Worm (Caenorhabditis elegans) whole organism, mixed stage, embryonic: ENCODE data around the gene T03E6.9.

Experiments used
- bed-3 ChIP-seq: fragments of 200-800 bp; sonication (Bioruptor generic); optimal IDR thresholded peaks from 3 replicates; lab custom pipeline; 2018; ENCODE audit warnings: mild to moderate bottlenecking, missing genetic modification characterization, moderate library complexity, missing compliant biosample characterization
- blmp-1 ChIP-seq: fragments of 150-350 bp; optimal IDR thresholded peaks from 2 replicates; lab custom pipeline; 2014; ENCODE audit warnings: missing biosample characterization, missing genetic modification characterization
- ceh-39 ChIP-seq: fragments of 150-350 bp; optimal IDR thresholded peaks from 2 replicates; lab custom pipeline; 2014; ENCODE audit warnings: missing biosample characterization, missing genetic modification characterization
- ceh-83 ChIP-seq: fragments of 200-800 bp; sonication (Bioruptor generic); optimal IDR thresholded peaks from 2 replicates; lab custom pipeline; 2018; ENCODE audit warnings: mild to moderate bottlenecking, missing genetic modification characterization, missing compliant biosample characterization
- ces-1 ChIP-seq: fragments of 150-350 bp; optimal IDR thresholded peaks from 2 replicates; lab custom pipeline; 2014; ENCODE audit warnings: missing biosample characterization, missing genetic modification reagents, missing genetic modification characterization
- cnd-1 ChIP-seq: fragments of 200-800 bp; sonication (Bioruptor generic); optimal IDR thresholded peaks from 2 replicates; lab custom pipeline; 2018; ENCODE audit warnings: mild to moderate bottlenecking, missing genetic modification characterization, missing compliant biosample characterization
- drap-1 ChIP-seq: fragments of 200-800 bp; sonication (Bioruptor generic); optimal IDR thresholded peaks from 3 replicates; lab custom pipeline; 2018; ENCODE audit warnings: mild to moderate bottlenecking, missing genetic modification characterization, missing compliant biosample characterization
- elt-1 ChIP-seq: sonication (generic microtip); optimal IDR thresholded peaks from 2 replicates; lab custom pipeline; 2017; ENCODE audit warnings: missing genetic modification characterization, mild to moderate bottlenecking, missing compliant biosample characterization, antibody characterized with exemption, moderate library complexity, borderline replicate concordance; ENCODE audit not compliant: insufficient read depth
- elt-3 ChIP-seq: fragments of 150-350 bp; optimal IDR thresholded peaks from 2 replicates; lab custom pipeline; 2014; ENCODE audit warnings: missing biosample characterization, missing genetic modification characterization
- flh-1 ChIP-seq: fragments of 200-800 bp; sonication (Bioruptor generic); optimal IDR thresholded peaks from 2 replicates; lab custom pipeline; 2018; ENCODE audit warnings: mild to moderate bottlenecking, missing genetic modification characterization, moderate library complexity, missing compliant biosample characterization
- ham-2 ChIP-seq: fragments of 200-800 bp; sonication (Bioruptor generic); optimal IDR thresholded peaks from 2 replicates; lab custom pipeline; 2018; ENCODE audit warnings: mild to moderate bottlenecking, missing genetic modification characterization, missing compliant biosample characterization
- hlh-1 ChIP-seq: fragments of 150-350 bp; optimal IDR thresholded peaks from 2 replicates; lab custom pipeline; 2014; ENCODE audit warnings: missing biosample characterization, missing genetic modification reagents, missing genetic modification characterization
- lin-13 ChIP-seq: fragments of 150-350 bp; optimal IDR thresholded peaks from 2 replicates; lab custom pipeline; 2014; ENCODE audit warnings: missing biosample characterization, missing genetic modification characterization
- lin-32 ChIP-seq: fragments of 200-800 bp; sonication (Bioruptor generic); optimal IDR thresholded peaks from 2 replicates; lab custom pipeline; 2018; ENCODE audit warnings: mild to moderate bottlenecking, missing genetic modification characterization, missing compliant biosample characterization
- lsy-2 ChIP-seq: fragments of 150-350 bp; optimal IDR thresholded peaks from 2 replicates; lab custom pipeline; 2014; ENCODE audit warnings: missing biosample characterization, missing genetic modification characterization
- mab-5 ChIP-seq: fragments of 150-350 bp; optimal IDR thresholded peaks from 2 replicates; lab custom pipeline; 2014; ENCODE audit warnings: missing biosample characterization, missing genetic modification characterization
- mep-1 ChIP-seq: fragments of 150-350 bp; optimal IDR thresholded peaks from 2 replicates; lab custom pipeline; 2017; ENCODE audit warnings: missing biosample characterization, missing genetic modification reagents, missing genetic modification characterization, inconsistent platforms
- mls-2 ChIP-seq: sonication (generic microtip); optimal IDR thresholded peaks from 2 replicates; lab custom pipeline; 2016; ENCODE audit warnings: mild to moderate bottlenecking, missing genetic modification characterization, moderate library complexity, missing compliant biosample characterization
- nhr-12 ChIP-seq: fragments of 150-350 bp; optimal IDR thresholded peaks from 2 replicates; lab custom pipeline; 2014; ENCODE audit warnings: missing biosample characterization, missing genetic modification characterization
- nhr-2 ChIP-seq: fragments of 150-350 bp; optimal IDR thresholded peaks from 2 replicates; lab custom pipeline; 2014; ENCODE audit warnings: missing biosample characterization, missing genetic modification characterization
- nhr-237 ChIP-seq: fragments of 150-350 bp; optimal IDR thresholded peaks from 2 replicates; lab custom pipeline; 2014; ENCODE audit warnings: missing biosample characterization, missing genetic modification characterization
- nhr-28 ChIP-seq: fragments of 150-350 bp; optimal IDR thresholded peaks from 2 replicates; lab custom pipeline; 2014; ENCODE audit warnings: missing biosample characterization, missing genetic modification characterization
- pha-4 ChIP-seq: fragments of 150-350 bp; optimal IDR thresholded peaks from 2 replicates; lab custom pipeline; 2018; ENCODE audit warnings: missing biosample characterization, missing genetic modification reagents, missing genetic modification characterization
- sem-2 ChIP-seq: fragments of 200-800 bp; sonication (Bioruptor generic); optimal IDR thresholded peaks from 2 replicates; lab custom pipeline; 2018; ENCODE audit warnings: mild to moderate bottlenecking, missing genetic modification characterization, missing compliant biosample characterization
- snpc-4 ChIP-seq: fragments of 150-350 bp; optimal IDR thresholded peaks from 2 replicates; lab custom pipeline; 2014; ENCODE audit warnings: missing biosample characterization, missing genetic modification characterization
- sptf-1 ChIP-seq: sonication (generic microtip); optimal IDR thresholded peaks from 2 replicates; lab custom pipeline; 2017; ENCODE audit warnings: mild to moderate bottlenecking, missing genetic modification characterization, moderate library complexity, missing compliant biosample characterization
- unc-120 ChIP-seq: sonication (generic microtip); optimal IDR thresholded peaks from 2 replicates; lab custom pipeline; 2017; ENCODE audit warnings: missing genetic modification characterization, missing compliant biosample characterization; ENCODE audit not compliant: poor library complexity, severe bottlenecking
- unc-39 ChIP-seq: fragments of 150-350 bp; optimal IDR thresholded peaks from 2 replicates; lab custom pipeline; 2014; ENCODE audit warnings: missing biosample characterization, missing genetic modification characterization
- unc-62 ChIP-seq: fragments of 150-350 bp; optimal IDR thresholded peaks from 2 replicates; lab custom pipeline; 2014; ENCODE audit warnings: missing biosample characterization, missing genetic modification reagents, missing genetic modification characterization
- zip-8 ChIP-seq: fragments of 150-350 bp; optimal IDR thresholded peaks from 2 replicates; lab custom pipeline; 2014; ENCODE audit warnings: missing biosample characterization, missing genetic modification characterization
- ztf-11 ChIP-seq: fragments of 150-350 bp; optimal IDR thresholded peaks from 2 replicates; lab custom pipeline; 2014; ENCODE audit warnings: missing biosample characterization, missing genetic modification characterization

T03E6.9 gene

ce11 chrV:16589488-16589887 lies 11.0 kb downstream of the T03E6.9 start:
- TF ChIP-seq flh-1 (GFP tag; lab: Kevin White, UChicago) (no peak), mab-5 (tag; lab: Kevin White, UChicago) (no peak), elt-1 (no peak), mep-1 (tag; lab: Kevin White, UChicago) (no peak), unc-120 (tag; lab: Kevin White, UChicago) (no peak), lsy-2 (no peak), zip-8 (no peak), drap-1 (GFP tag; lab: Kevin White, UChicago) (no peak), nhr-28 (tag; lab: Kevin White, UChicago) (no peak), ceh-83 (GFP tag; lab: Kevin White, UChicago) (no peak)

- no peak for TF ChIP-seq cnd-1
- TF ChIP-seq unc-39 (tag; lab: Kevin White, UChicago) = no peak
- no peak for TF ChIP-seq ces-1
- no peak for TF ChIP-seq elt-3 (tag; lab: Kevin White, UChicago)
- no peak for TF ChIP-seq drap-1 (GFP tag; lab: Kevin White, UChicago)
- no peak for TF ChIP-seq bed-3 (GFP tag; lab: Kevin White, UChicago)
- no peak for TF ChIP-seq ceh-39 (tag; lab: Kevin White, UChicago)
- no peak for TF ChIP-seq nhr-237 (tag; lab: Kevin White, UChicago)
- no peak for TF ChIP-seq unc-120 (tag; lab: Kevin White, UChicago)
- no peak for TF ChIP-seq nhr-28 (tag; lab: Kevin White, UChicago)
- TF ChIP-seq ceh-83 (GFP tag; lab: Kevin White, UChicago) = no peak
- TF ChIP-seq pha-4 = no peak
- TF ChIP-seq mab-5 (tag; lab: Kevin White, UChicago) = no peak
- TF ChIP-seq zip-8 = no peak
- TF ChIP-seq ham-2 (GFP tag; lab: Kevin White, UChicago) = no peak
- no peak for TF ChIP-seq lin-13 (tag; lab: Kevin White, UChicago)
- TF ChIP-seq ztf-11 (tag; lab: Kevin White, UChicago) = no peak
- no peak for TF ChIP-seq lin-32
- TF ChIP-seq unc-62 (GFP tag; lab: Kevin White, UChicago) = no peak
- TF ChIP-seq lsy-2 = no peak
Observed at ce11 chrV:16588428-16588827, 12.1 kb downstream of the T03E6.9 start, which contains the start of gene srw-73. Gene srw-73 (minus strand): TSS chrV:16588528.

ce11 chrV:16582973-16583372 lies 17.6 kb downstream of the T03E6.9 start, which contains the start of gene str-150:
Gene str-150 (plus strand): TSS chrV:16583273.
- TF ChIP-seq ceh-39 (tag; lab: Kevin White, UChicago) (no peak), mls-2 (no peak), mep-1 (tag; lab: Kevin White, UChicago) (no peak), snpc-4 (tag; lab: Kevin White, UChicago) (no peak), sptf-1 (tag; lab: Kevin White, UChicago) (no peak), ceh-83 (GFP tag; lab: Kevin White, UChicago) (no peak), ztf-11 (tag; lab: Kevin White, UChicago) (no peak), drap-1 (GFP tag; lab: Kevin White, UChicago) (no peak), sem-2 (GFP tag; lab: Kevin White, UChicago) (no peak), nhr-28 (tag; lab: Kevin White, UChicago) (no peak), ces-1 (no peak), nhr-12 (tag; lab: Kevin White, UChicago) (no peak), hlh-1 (tag; lab: Kevin White, UChicago) (no peak), nhr-2 (tag; lab: Kevin White, UChicago) (no peak), unc-62 (GFP tag; lab: Kevin White, UChicago) (no peak), lin-13 (tag; lab: Kevin White, UChicago) (no peak)
- TF ChIP-seq, all 35 proteins: peak for 0

- no peak for TF ChIP-seq ces-1
Observed at ce11 chrV:16581061-16581460, 19.5 kb downstream of the T03E6.9 start.

- no peak for TF ChIP-seq nhr-2 (tag; lab: Kevin White, UChicago)
- TF ChIP-seq elt-1 = no peak
- TF ChIP-seq lin-13 (tag; lab: Kevin White, UChicago) = no peak
- TF ChIP-seq blmp-1 = no peak
- TF ChIP-seq mab-5 (tag; lab: Kevin White, UChicago) = no peak
- TF ChIP-seq, all 35 proteins: peak for 0
Observed at ce11 chrV:16580424-16580823, 20.1 kb downstream of the T03E6.9 start, which contains the start of gene nhr-271. Gene nhr-271 (minus strand): TSS chrV:16580524.
